Worm (Caenorhabditis elegans): ENCODE data around the gene F17E9.2.

F17E9.2 gene

DNA sequence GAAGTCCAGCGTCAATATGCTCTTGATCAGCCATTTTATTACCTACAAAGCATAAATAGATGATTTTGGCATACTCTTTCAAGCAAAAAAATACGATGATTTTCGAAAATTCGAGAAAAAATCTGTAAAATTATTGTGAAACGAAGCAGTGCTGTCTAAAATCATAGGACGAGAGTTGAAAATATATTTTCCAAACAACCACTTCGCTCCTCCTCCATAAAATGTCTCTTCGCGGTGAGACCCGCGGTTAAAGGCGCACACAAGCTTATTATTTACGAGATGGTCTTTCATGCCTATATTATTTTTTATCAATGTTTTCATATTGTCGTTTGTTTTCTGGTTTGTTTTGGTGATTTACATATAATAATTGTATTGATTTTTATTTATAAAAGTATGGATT, 23.6 kb downstream of the F17E9.2 start, which contains the start of gene nap-1 (continued):
- TF ChIP-seq skn-1 (tag; optimal IDR thresholded peaks at IDR 0.05) (peak; percentile 17), unc-62 (GFP tag; optimal IDR thresholded peaks at IDR 0.05) (no peak), Y55F3AM.14 (GFP tag; optimal IDR thresholded peaks at IDR 0.05) (no peak), ztf-11 (tag; optimal IDR thresholded peaks at IDR 0.05) (no peak), ceh-16 (tag; optimal IDR thresholded peaks at IDR 0.05) (no peak), unc-39 (tag; optimal IDR thresholded peaks at IDR 0.05) (no peak), mab-5 (tag; optimal IDR thresholded peaks at IDR 0.05) (peak; percentile 53), alr-1 (tag; optimal IDR thresholded peaks at IDR 0.05) (no peak), mdl-1 (tag; optimal IDR thresholded peaks at IDR 0.05) (peak in 1 of 2 experiments; percentile 11), nhr-11 (tag; optimal IDR thresholded peaks at IDR 0.05) (no peak), snpc-4 (tag; optimal IDR thresholded peaks at IDR 0.05) (peak; percentile 66), lin-13 (GFP tag; optimal IDR thresholded peaks at IDR 0.05) (peak; percentile 63), peb-1 (tag; optimal IDR thresholded peaks at IDR 0.05) (no peak), nhr-25 (tag; optimal IDR thresholded peaks at IDR 0.05) (peak; percentile 73)

DNA sequence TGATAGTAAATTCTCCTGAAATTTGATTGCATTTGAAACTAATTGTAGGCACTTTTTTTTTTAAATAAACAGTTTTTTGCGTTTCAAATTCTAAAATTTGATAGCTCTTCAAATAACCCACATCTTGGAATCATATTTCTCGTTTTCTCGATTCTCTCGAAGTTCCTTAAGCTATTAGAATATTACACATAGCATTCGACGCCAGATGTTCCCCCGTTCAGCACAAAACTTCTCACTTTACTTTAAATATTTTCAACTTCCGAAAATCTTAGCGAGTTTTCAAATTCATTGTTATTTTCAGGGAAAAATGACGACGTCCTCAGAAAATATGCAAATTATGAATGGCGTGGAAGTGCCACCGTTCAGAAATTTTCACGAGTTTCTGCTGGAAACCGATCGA, 24.0 kb downstream of the F17E9.2 start, which contains the start of gene praf-3:
TSS of gene praf-3 (plus strand) at position 301 of the 400 bp plus-strand sequence.
- TF ChIP-seq zag-1 (tag; optimal IDR thresholded peaks at IDR 0.05) (no peak), blmp-1 (tag; optimal IDR thresholded peaks at IDR 0.05; ENCODE audit: insufficient read depth) (no peak), ceh-82 (tag; optimal IDR thresholded peaks at IDR 0.05) (no peak), sma-9 (GFP tag; optimal IDR thresholded peaks at IDR 0.05) (no peak), sma-9 (tag; optimal IDR thresholded peaks at IDR 0.05) (no peak), unc-62 (GFP tag; optimal IDR thresholded peaks at IDR 0.05) (no peak), ztf-4 (tag; optimal IDR thresholded peaks at IDR 0.05) (no peak), nhr-6 (tag; optimal IDR thresholded peaks at IDR 0.05) (no peak), ama-1 (optimal IDR thresholded peaks at IDR 0.05) (no peak), C34F6.9 (tag; optimal IDR thresholded peaks at IDR 0.05) (no peak), nhr-237 (tag; optimal IDR thresholded peaks at IDR 0.05) (no peak), nhr-23 (tag; optimal IDR thresholded peaks at IDR 0.05) (no peak)

DNA sequence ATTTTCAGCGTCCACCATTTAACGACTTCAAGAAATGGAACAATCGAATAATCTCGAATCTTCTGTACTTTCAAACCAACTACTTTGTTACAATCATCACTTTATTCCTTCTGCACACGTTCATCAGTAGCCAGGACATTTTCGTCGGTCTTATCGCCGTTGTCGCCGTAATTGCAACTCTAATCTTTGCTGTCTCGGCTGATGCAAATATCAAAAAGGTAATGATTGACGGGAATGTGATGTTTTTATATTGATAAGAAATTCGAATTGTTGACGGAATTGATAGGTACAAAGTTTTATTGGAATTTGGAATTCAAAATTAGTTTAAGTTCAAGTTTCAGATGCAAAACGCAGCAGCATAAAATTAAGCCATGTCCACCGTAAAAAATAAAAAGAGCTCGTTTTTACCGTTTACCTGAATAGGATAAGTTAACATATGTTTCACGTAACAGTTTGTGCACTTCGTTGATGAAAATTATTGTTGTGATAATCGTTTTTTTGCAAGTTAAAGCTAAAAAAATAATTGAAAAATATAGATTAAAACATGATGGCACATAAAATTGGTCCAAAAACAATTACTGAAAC, 24.7 kb downstream of the F17E9.2 start:
- TF ChIP-seq sma-3 (GFP tag; optimal IDR thresholded peaks at IDR 0.05), result no peak
- no peak for TF ChIP-seq unc-55 (GFP tag; optimal IDR thresholded peaks at IDR 0.05)
- no peak for TF ChIP-seq nhr-237 (tag; optimal IDR thresholded peaks at IDR 0.05)
- no peak for TF ChIP-seq nhr-129 (tag; optimal IDR thresholded peaks at IDR 0.05)
- no peak for TF ChIP-seq unc-39 (tag; optimal IDR thresholded peaks at IDR 0.05)
- TF ChIP-seq ama-1 (optimal IDR thresholded peaks at IDR 0.05), result no peak
- no peak for TF ChIP-seq nhr-23 (tag; optimal IDR thresholded peaks at IDR 0.05)
- peak; percentile 78 for TF ChIP-seq fos-1 (tag; optimal IDR thresholded peaks at IDR 0.05)
- TF ChIP-seq ZK546.5 (tag; optimal IDR thresholded peaks at IDR 0.05), result no peak
- TF ChIP-seq aly-2 (tag; optimal IDR thresholded peaks at IDR 0.05), result no peak
- TF ChIP-seq ztf-1 (GFP tag; conservative IDR thresholded peaks at IDR 0.05), result no peak
- TF ChIP-seq zag-1 (tag; optimal IDR thresholded peaks at IDR 0.05), result no peak
- TF ChIP-seq dmd-4 (tag; optimal IDR thresholded peaks at IDR 0.05), result no peak
- TF ChIP-seq ztf-11 (tag; optimal IDR thresholded peaks at IDR 0.05), result no peak
- TF ChIP-seq nhr-11 (tag; optimal IDR thresholded peaks at IDR 0.05), result no peak
- no peak for TF ChIP-seq C34F6.9 (tag; optimal IDR thresholded peaks at IDR 0.05)
- TF ChIP-seq lin-39 (tag; optimal IDR thresholded peaks at IDR 0.05), result no peak
- no peak for TF ChIP-seq lin-13 (GFP tag; optimal IDR thresholded peaks at IDR 0.05)
- no peak for TF ChIP-seq elt-3 (tag; optimal IDR thresholded peaks at IDR 0.05)
- no peak for TF ChIP-seq gmeb-1 (tag; optimal IDR thresholded peaks at IDR 0.05)
- no peak for TF ChIP-seq nhr-77 (tag; optimal IDR thresholded peaks at IDR 0.05)
- TF ChIP-seq lsy-2 (tag; optimal IDR thresholded peaks at IDR 0.05), result no peak
- no peak for TF ChIP-seq lin-11 (tag; optimal IDR thresholded peaks at IDR 0.05)
- TF ChIP-seq crh-2 (tag; optimal IDR thresholded peaks at IDR 0.05), result peak; percentile 44
- TF ChIP-seq sma-9 (GFP tag; optimal IDR thresholded peaks at IDR 0.05), result peak; percentile 40
- no peak for TF ChIP-seq sma-9 (tag; optimal IDR thresholded peaks at IDR 0.05)

Measured in whole organism, L2 larva.